Worm (Caenorhabditis elegans) whole organism, L2 larva: ENCODE data around the gene B0403.6.

ENCODE experiments used
- ama-1 ChIP-seq: fragments of 150-350 bp; optimal IDR thresholded peaks from 2 replicates; lab custom pipeline; 2018; ENCODE audit warnings: inconsistent platforms
- ceh-82 ChIP-seq: fragments of 150-350 bp; optimal IDR thresholded peaks from 2 replicates; lab custom pipeline; 2014; ENCODE audit warnings: missing biosample characterization, missing genetic modification characterization
- fos-1 ChIP-seq: fragments of 150-350 bp; optimal IDR thresholded peaks from 2 replicates; lab custom pipeline; 2014; ENCODE audit warnings: missing biosample characterization, missing genetic modification characterization
- mdl-1 ChIP-seq, 2 experiments: fragments of 150-350 bp in 1 of 2; sonication (generic microtip) in 1 of 2; optimal IDR thresholded peaks; 2 replicates each; lab custom pipeline; 2017; ENCODE audit warnings: missing biosample characterization in 2 of 2, missing genetic modification characterization in 2 of 2
- nhr-11 ChIP-seq: fragments of 150-350 bp; optimal IDR thresholded peaks from 2 replicates; lab custom pipeline; 2014; ENCODE audit warnings: missing biosample characterization, missing genetic modification characterization
- sma-9 ChIP-seq, 2 experiments: fragments of 150-350 bp in 1 of 2; sonication (generic microtip) in 1 of 2; optimal IDR thresholded peaks; 2 replicates each; lab custom pipeline; 2014 to 2016; ENCODE audit warnings: missing genetic modification characterization in 2 of 2, mild to moderate bottlenecking in 1 of 2, missing biosample characterization in 1 of 2, missing compliant biosample characterization in 1 of 2, missing genetic modification reagents in 1 of 2, moderate library complexity in 1 of 2
- unc-39 ChIP-seq: fragments of 150-350 bp; optimal IDR thresholded peaks from 2 replicates; lab custom pipeline; 2014; ENCODE audit warnings: missing biosample characterization, missing genetic modification characterization
- ztf-4 ChIP-seq: fragments of 150-350 bp; optimal IDR thresholded peaks from 2 replicates; lab custom pipeline; 2014; ENCODE audit warnings: missing biosample characterization, missing genetic modification characterization

- TF ChIP-seq fos-1 (tag; lab: Kevin White, UChicago): no peak
- no peak for TF ChIP-seq ztf-4 (tag; lab: Kevin White, UChicago)
- no peak for TF ChIP-seq unc-39 (tag; lab: Kevin White, UChicago)
- no peak for TF ChIP-seq nhr-11 (tag; lab: Kevin White, UChicago)
- no peak for TF ChIP-seq mdl-1 (tag; optimal IDR thresholded peaks at IDR 0.05; lab: Kevin White, UChicago)
- no peak for TF ChIP-seq ama-1
- no peak for TF ChIP-seq ceh-82 (tag; lab: Kevin White, UChicago)
- no peak for TF ChIP-seq sma-9 (GFP tag; optimal IDR thresholded peaks at IDR 0.05; lab: Kevin White, UChicago)
- no peak for TF ChIP-seq sma-9 (tag; optimal IDR thresholded peaks at IDR 0.05; lab: Kevin White, UChicago)
These were observed 46.3 kb downstream of the B0403.6 start, which contains the start of gene flp-26 for ce11 chrX:7028836-7029235.
